Worm (Caenorhabditis elegans): Measurements from ENCODE around the gene Y62H9A.4.

The Y62H9A.4 gene

DNA sequence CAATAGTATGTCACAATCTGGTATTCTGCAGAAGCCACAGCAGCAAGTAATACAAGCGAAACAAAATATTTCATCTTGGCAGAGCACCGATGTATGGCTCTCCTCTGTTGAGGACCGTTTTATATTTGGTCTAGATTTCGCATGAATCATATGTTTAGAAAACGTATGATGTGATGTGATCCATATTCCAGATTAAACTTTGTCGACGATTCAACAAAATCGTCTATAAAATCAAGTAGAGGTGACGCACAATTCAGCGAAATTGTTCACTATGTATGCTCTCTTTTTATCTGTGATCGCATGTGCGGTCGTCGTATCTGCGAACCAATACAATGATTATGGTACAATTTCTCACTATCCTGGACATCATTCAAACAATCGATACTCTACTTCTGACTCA lies at the start of gene Y62H9A.4, which contains the start of gene Y62H9A.3:
Gene Y62H9A.4, plus strand, starts transcription at position 256 of the 400 bp plus-strand sequence.
Gene Y62H9A.3, minus strand, starts transcription at position 101 of the 400 bp plus-strand sequence.
- TF ChIP-seq lsy-2 (tag; optimal IDR thresholded peaks at IDR 0.05) (no peak), snpc-4 (tag; optimal IDR thresholded peaks at IDR 0.05) (no peak), mab-5 (tag; optimal IDR thresholded peaks at IDR 0.05) (no peak), ztf-11 (tag; optimal IDR thresholded peaks at IDR 0.05) (no peak), zip-8 (tag; optimal IDR thresholded peaks at IDR 0.05) (no peak), ceh-83 (GFP tag; optimal IDR thresholded peaks at IDR 0.05) (no peak), mep-1 (tag; optimal IDR thresholded peaks at IDR 0.05) (no peak), nhr-76 (tag; optimal IDR thresholded peaks at IDR 0.05) (no peak), drap-1 (GFP tag; optimal IDR thresholded peaks at IDR 0.05) (no peak), ces-1 (GFP tag; optimal IDR thresholded peaks at IDR 0.05) (no peak), flh-1 (GFP tag; optimal IDR thresholded peaks at IDR 0.05) (no peak), ham-2 (GFP tag; optimal IDR thresholded peaks at IDR 0.05) (no peak), sptf-1 (tag; optimal IDR thresholded peaks at IDR 0.05) (no peak), lin-13 (tag; optimal IDR thresholded peaks at IDR 0.05) (no peak), sem-2 (GFP tag; optimal IDR thresholded peaks at IDR 0.05) (no peak), nhr-237 (tag; optimal IDR thresholded peaks at IDR 0.05) (no peak), M03D4.4 (tag; optimal IDR thresholded peaks at IDR 0.05) (no peak), ceh-43 (GFP tag; optimal IDR thresholded peaks at IDR 0.05) (no peak)

DNA sequence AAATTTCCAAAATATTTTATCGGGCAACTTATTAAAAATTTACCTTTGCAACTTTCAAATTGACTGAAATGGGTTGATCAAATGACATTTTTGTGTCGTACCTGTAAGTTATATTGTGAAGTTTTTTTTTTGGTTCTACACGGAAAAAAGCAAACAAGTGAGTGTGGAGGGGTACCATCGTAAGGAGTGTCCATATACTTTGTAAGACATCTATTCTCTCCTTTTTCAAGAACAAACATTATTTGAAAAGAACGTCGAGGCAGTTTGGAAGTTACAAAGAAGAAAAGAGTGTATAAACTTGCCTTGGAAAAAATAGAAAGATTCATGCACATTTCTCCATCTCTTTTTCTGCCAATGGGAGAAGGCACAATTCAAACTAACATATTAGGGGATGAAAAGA lies 42.5 kb upstream of the Y62H9A.4 start, which contains the start of gene taf-7.1:
Gene taf-7.1, minus strand, starts transcription at position 101 of the 400 bp plus-strand sequence.
- TF ChIP-seq ces-1 (GFP tag; optimal IDR thresholded peaks at IDR 0.05) (no peak), unc-39 (tag; optimal IDR thresholded peaks at IDR 0.05) (no peak), ham-2 (GFP tag; optimal IDR thresholded peaks at IDR 0.05) (no peak), nhr-76 (tag; optimal IDR thresholded peaks at IDR 0.05) (no peak), ceh-83 (GFP tag; optimal IDR thresholded peaks at IDR 0.05) (no peak), sem-2 (GFP tag; optimal IDR thresholded peaks at IDR 0.05) (no peak), flh-1 (GFP tag; optimal IDR thresholded peaks at IDR 0.05) (no peak), nhr-2 (tag; optimal IDR thresholded peaks at IDR 0.05) (no peak), drap-1 (GFP tag; optimal IDR thresholded peaks at IDR 0.05) (no peak), mab-5 (tag; optimal IDR thresholded peaks at IDR 0.05) (no peak), lin-13 (tag; optimal IDR thresholded peaks at IDR 0.05) (no peak), tbx-8 (GFP tag; optimal IDR thresholded peaks at IDR 0.05) (no peak), zip-8 (tag; optimal IDR thresholded peaks at IDR 0.05) (no peak), pha-4 (tag; optimal IDR thresholded peaks at IDR 0.05) (no peak), nhr-28 (tag; optimal IDR thresholded peaks at IDR 0.05) (no peak), unc-120 (tag; optimal IDR thresholded peaks at IDR 0.05; ENCODE audit: poor library complexity, severe bottlenecking) (no peak)

DNA sequence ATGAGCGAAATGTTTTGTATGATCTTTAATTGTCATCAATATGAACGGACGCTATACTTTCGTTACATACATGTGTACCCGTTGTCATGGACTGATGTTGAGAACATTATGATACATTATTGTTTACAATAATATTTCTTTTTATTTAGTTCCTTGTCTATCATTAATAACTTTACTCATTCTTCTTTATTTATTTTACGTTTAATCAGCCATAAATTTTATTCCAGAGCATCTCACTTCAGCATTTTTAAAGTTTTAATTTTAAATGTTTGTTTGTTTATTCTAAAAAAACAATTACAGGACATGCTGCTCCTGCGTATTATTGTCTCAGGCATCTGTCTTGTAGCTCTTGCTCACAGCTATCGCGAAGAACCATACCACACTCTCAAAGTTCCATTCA lies 36.6 kb upstream of the Y62H9A.4 start, which contains the start of gene F54F7.2:
Gene F54F7.2, plus strand, starts transcription at position 301 of the 400 bp plus-strand sequence.
- TF ChIP-seq snpc-4 (tag; optimal IDR thresholded peaks at IDR 0.05) (no peak), elt-3 (tag; optimal IDR thresholded peaks at IDR 0.05) (no peak), ces-1 (GFP tag; optimal IDR thresholded peaks at IDR 0.05) (no peak), unc-120 (tag; optimal IDR thresholded peaks at IDR 0.05; ENCODE audit: poor library complexity, severe bottlenecking) (no peak), bed-3 (GFP tag; optimal IDR thresholded peaks at IDR 0.05) (no peak), ham-2 (GFP tag; optimal IDR thresholded peaks at IDR 0.05) (no peak), nhr-2 (tag; optimal IDR thresholded peaks at IDR 0.05) (no peak), blmp-1 (tag; optimal IDR thresholded peaks at IDR 0.05) (no peak)

DNA sequence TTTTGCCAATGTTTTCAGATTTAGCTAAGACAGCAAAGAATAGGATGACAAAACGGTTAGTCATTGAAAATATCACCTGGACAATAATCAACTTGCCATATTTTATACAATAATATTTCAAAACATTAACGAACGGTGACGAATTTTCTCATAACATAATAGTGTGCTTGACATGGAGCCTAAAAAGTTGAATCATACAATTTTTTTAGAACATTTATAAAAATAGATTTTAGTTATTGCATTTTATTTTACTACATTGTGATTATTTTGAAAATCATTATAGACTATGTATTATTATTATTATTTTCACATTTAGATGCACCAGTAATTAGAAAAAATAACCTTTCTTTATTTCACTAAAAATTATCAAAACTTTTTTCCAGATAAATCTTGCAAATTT lies 31.3 kb upstream of the Y62H9A.4 start, which contains the start of gene F54F7.9:
Gene F54F7.9, minus strand, starts transcription at position 101 of the 400 bp plus-strand sequence.
- TF ChIP-seq ceh-43 (GFP tag; optimal IDR thresholded peaks at IDR 0.05) (no peak), nhr-76 (tag; optimal IDR thresholded peaks at IDR 0.05) (no peak), cnd-1 (tag; optimal IDR thresholded peaks at IDR 0.05) (no peak), lsy-2 (tag; optimal IDR thresholded peaks at IDR 0.05) (no peak), blmp-1 (tag; optimal IDR thresholded peaks at IDR 0.05) (no peak), unc-62 (GFP tag; optimal IDR thresholded peaks at IDR 0.05) (no peak), unc-39 (tag; optimal IDR thresholded peaks at IDR 0.05) (no peak), mls-2 (tag; optimal IDR thresholded peaks at IDR 0.05) (no peak), pha-4 (tag; optimal IDR thresholded peaks at IDR 0.05) (no peak), drap-1 (GFP tag; optimal IDR thresholded peaks at IDR 0.05) (no peak)

DNA sequence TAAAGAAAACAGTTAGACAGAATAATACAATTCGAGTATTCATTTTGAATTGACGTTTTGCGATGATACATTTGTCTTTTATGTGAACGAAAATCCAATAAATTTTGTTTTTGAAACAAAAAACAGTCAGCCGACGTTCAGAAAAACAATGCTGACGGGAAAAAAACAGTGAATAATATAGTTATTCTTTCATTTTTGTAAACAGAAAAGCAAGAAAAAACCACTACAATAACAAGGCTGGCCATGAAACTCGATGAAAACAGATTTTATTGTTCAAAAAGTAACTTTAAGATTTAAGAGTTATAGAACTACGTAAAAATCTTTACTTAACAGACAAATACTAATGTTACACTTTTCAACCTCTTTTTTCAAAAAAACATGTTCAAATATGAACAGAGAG lies 29.8 kb upstream of the Y62H9A.4 start, which contains the start of gene F54F7.3:
Gene F54F7.3, minus strand, starts transcription at position 101 of the 400 bp plus-strand sequence.
- TF ChIP-seq lin-32 (GFP tag; optimal IDR thresholded peaks at IDR 0.05) (no peak), ces-1 (GFP tag; optimal IDR thresholded peaks at IDR 0.05) (no peak), cnd-1 (tag; optimal IDR thresholded peaks at IDR 0.05) (no peak), bed-3 (GFP tag; optimal IDR thresholded peaks at IDR 0.05) (no peak), M03D4.4 (tag; optimal IDR thresholded peaks at IDR 0.05) (no peak), nhr-76 (tag; optimal IDR thresholded peaks at IDR 0.05) (no peak), pha-4 (tag; optimal IDR thresholded peaks at IDR 0.05) (no peak), nhr-28 (tag; optimal IDR thresholded peaks at IDR 0.05) (no peak), unc-62 (GFP tag; optimal IDR thresholded peaks at IDR 0.05) (no peak), sem-2 (GFP tag; optimal IDR thresholded peaks at IDR 0.05) (no peak), sptf-1 (tag; optimal IDR thresholded peaks at IDR 0.05) (no peak)

Measured in whole organism, mixed stage, embryonic.